Worm (Caenorhabditis elegans): ENCODE results near the gene cnt-2.

ce11 chrIII:10649219-10649618 is 5.6 kb upstream of the cnt-2 start, which contains the start of gene emg-1:
- TF ChIP-seq nhr-237 (tag; optimal IDR thresholded peaks at IDR 0.05) (no peak), blmp-1 (tag; optimal IDR thresholded peaks at IDR 0.05) (no peak), ztf-11 (tag; optimal IDR thresholded peaks at IDR 0.05) (no peak), lin-13 (tag; optimal IDR thresholded peaks at IDR 0.05) (no peak)

Measured in whole organism, mixed stage, embryonic.